Fruit fly (Drosophila melanogaster) S2 (cell line): ENCODE results near the gene CG7183.

ENCODE experiments used
- CG8478 ChIP-seq: fragments of >200 bp; optimal IDR thresholded peaks from 2 replicates; lab custom pipeline; 2018
- CTCF ChIP-seq, 2 experiments: fragments of >200 bp; optimal IDR thresholded peaks; 2 replicates each; lab custom pipeline; 2018

dm6 chr3R:18261602-18262001, 41.1 kb upstream of the CG7183 start:
- no peak for TF ChIP-seq CG8478 (lab: Kevin White, UChicago)
- TF ChIP-seq CTCF (optimal IDR thresholded peaks at IDR 0.05; lab: Kevin White, UChicago), result no peak
